Worm (Caenorhabditis elegans): ENCODE measurements around the gene flp-5.

Gene flp-5

ce11 chrX:8495005-8495404, 33.0 kb upstream of the flp-5 start, which contains the start of gene T01B10.5:
Gene T01B10.5 (plus strand): TSS chrX:8495305.
- TF ChIP-seq ceh-36 (tag; optimal IDR thresholded peaks at IDR 0.05) (no peak), sea-1 (GFP tag; conservative IDR thresholded peaks at IDR 0.05) (no peak), ets-7 (tag; optimal IDR thresholded peaks at IDR 0.05) (no peak), ceh-13 (GFP tag; optimal IDR thresholded peaks at IDR 0.05) (no peak), hmg-4 (GFP tag; optimal IDR thresholded peaks at IDR 0.05) (no peak), B0310.2 (tag; optimal IDR thresholded peaks at IDR 0.05) (no peak), pes-1 (GFP tag; IDR thresholded peaks at IDR 0.05) (no peak), ama-1 (optimal IDR thresholded peaks at IDR 0.05) (no peak), scrt-1 (GFP tag; IDR thresholded peaks at IDR 0.05) (no peak), flt-1 (GFP tag; IDR thresholded peaks at IDR 0.05) (no peak), aly-1 (tag; optimal IDR thresholded peaks at IDR 0.05) (no peak), tra-4 (tag; optimal IDR thresholded peaks at IDR 0.05) (no peak), hmbx-1 (tag; optimal IDR thresholded peaks at IDR 0.05) (no peak)

- no peak for TF ChIP-seq aly-1 (tag; optimal IDR thresholded peaks at IDR 0.05)
- no peak for TF ChIP-seq ceh-36 (tag; optimal IDR thresholded peaks at IDR 0.05)
- TF ChIP-seq tbx-37 (GFP tag; conservative IDR thresholded peaks at IDR 0.05) = no peak
- TF ChIP-seq pes-1 (GFP tag; IDR thresholded peaks at IDR 0.05) = no peak
- TF ChIP-seq sea-1 (GFP tag; conservative IDR thresholded peaks at IDR 0.05) = no peak
- TF ChIP-seq B0310.2 (tag; optimal IDR thresholded peaks at IDR 0.05) = no peak
Observed at ce11 chrX:8499721-8500120, 28.3 kb upstream of the flp-5 start, which contains the start of gene grd-14. Gene grd-14 (plus strand): TSS chrX:8500021.

DNA sequence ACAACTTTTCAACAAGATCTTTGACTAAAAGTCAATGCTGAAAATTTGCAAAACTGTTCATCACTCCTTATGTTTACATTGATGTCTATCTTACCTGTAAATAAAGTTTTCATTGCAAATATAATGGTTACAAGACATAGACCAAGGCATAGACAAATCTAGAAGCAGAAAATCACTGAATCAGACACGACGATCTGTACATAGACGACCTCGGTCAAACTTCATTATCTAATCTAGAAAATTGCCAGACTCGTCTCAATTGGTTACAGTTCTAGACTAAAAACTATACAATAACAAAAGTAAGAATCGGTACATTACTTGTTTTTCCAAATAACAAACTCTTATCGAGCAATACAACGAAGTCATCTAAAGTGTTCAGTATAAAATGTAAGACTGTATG, 27.1 kb upstream of the flp-5 start, which contains the start of gene grd-4:
TSS of gene grd-4 (plus strand) at position 301 of the 400 bp plus-strand sequence.
- TF ChIP-seq ama-1 (optimal IDR thresholded peaks at IDR 0.05) (no peak), hmbx-1 (tag; optimal IDR thresholded peaks at IDR 0.05) (no peak), hmg-4 (GFP tag; optimal IDR thresholded peaks at IDR 0.05) (no peak), ceh-36 (tag; optimal IDR thresholded peaks at IDR 0.05) (no peak)

DNA sequence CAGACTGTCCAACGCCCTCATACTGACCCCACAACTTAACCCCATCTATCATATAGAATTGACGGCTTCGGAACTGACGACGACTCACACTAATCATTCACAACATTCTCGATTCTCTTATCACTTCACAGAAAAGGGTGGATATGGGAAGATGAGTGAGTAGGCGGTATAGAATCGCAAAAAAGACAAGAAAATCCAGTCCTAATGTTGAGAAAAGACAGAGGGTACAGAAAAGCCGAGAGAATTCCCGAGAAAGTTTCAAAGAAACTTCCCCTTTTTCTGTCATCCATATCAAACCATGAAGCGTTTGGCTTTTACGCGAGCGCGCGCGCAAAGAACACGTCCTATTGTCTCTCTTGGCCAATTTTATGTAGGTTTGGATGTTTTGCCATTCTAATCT, 23.8 kb upstream of the flp-5 start:
- TF ChIP-seq scrt-1 (GFP tag; IDR thresholded peaks at IDR 0.05) (no peak), hmg-4 (GFP tag; optimal IDR thresholded peaks at IDR 0.05) (no peak), ama-1 (optimal IDR thresholded peaks at IDR 0.05) (no peak), tbx-11 (GFP tag; IDR thresholded peaks at IDR 0.05) (no peak), flt-1 (GFP tag; IDR thresholded peaks at IDR 0.05) (no peak), ceh-36 (tag; optimal IDR thresholded peaks at IDR 0.05) (no peak), sea-1 (GFP tag; conservative IDR thresholded peaks at IDR 0.05) (no peak), tra-4 (tag; optimal IDR thresholded peaks at IDR 0.05) (no peak), ets-7 (tag; optimal IDR thresholded peaks at IDR 0.05) (no peak), ceh-13 (GFP tag; optimal IDR thresholded peaks at IDR 0.05) (no peak), hnd-1 (tag; optimal IDR thresholded peaks at IDR 0.05) (no peak), pes-1 (GFP tag; IDR thresholded peaks at IDR 0.05) (no peak), F13C5.2 (tag; optimal IDR thresholded peaks at IDR 0.05) (no peak), hmbx-1 (tag; optimal IDR thresholded peaks at IDR 0.05) (no peak), aly-1 (tag; optimal IDR thresholded peaks at IDR 0.05) (no peak), B0310.2 (tag; optimal IDR thresholded peaks at IDR 0.05) (no peak)

DNA sequence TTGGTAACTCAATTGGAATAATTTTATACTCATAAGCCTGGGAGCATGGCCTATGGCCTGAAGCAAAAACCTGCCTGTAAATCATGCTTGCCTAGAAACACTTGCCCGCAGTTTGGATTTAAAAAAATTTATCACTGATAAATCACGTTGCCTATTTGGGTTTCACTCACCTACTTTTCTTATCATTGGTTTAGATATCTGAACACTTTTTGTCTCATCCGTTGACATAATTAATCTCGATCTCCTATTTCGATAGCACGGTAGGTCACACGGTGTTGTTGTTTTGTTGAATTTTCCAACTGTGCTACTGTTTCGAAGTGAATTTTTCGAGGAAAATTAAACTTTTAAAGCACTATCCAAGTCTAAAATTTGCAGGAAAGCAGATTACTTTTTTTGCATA, 21.0 kb upstream of the flp-5 start:
- TF ChIP-seq F13C5.2 (tag; optimal IDR thresholded peaks at IDR 0.05) (no peak), tbx-11 (GFP tag; IDR thresholded peaks at IDR 0.05) (no peak), aly-1 (tag; optimal IDR thresholded peaks at IDR 0.05) (no peak), scrt-1 (GFP tag; IDR thresholded peaks at IDR 0.05) (no peak), hmbx-1 (tag; optimal IDR thresholded peaks at IDR 0.05) (no peak), B0310.2 (tag; optimal IDR thresholded peaks at IDR 0.05) (no peak), flt-1 (GFP tag; IDR thresholded peaks at IDR 0.05) (no peak), ets-7 (tag; optimal IDR thresholded peaks at IDR 0.05) (no peak), hmg-4 (GFP tag; optimal IDR thresholded peaks at IDR 0.05) (no peak), tbx-37 (GFP tag; conservative IDR thresholded peaks at IDR 0.05) (no peak), ceh-36 (tag; optimal IDR thresholded peaks at IDR 0.05) (no peak), ceh-13 (GFP tag; optimal IDR thresholded peaks at IDR 0.05) (no peak), ama-1 (optimal IDR thresholded peaks at IDR 0.05) (no peak), tra-4 (tag; optimal IDR thresholded peaks at IDR 0.05) (no peak), sea-1 (GFP tag; conservative IDR thresholded peaks at IDR 0.05) (no peak), hnd-1 (tag; optimal IDR thresholded peaks at IDR 0.05) (no peak), pes-1 (GFP tag; IDR thresholded peaks at IDR 0.05) (no peak)

DNA sequence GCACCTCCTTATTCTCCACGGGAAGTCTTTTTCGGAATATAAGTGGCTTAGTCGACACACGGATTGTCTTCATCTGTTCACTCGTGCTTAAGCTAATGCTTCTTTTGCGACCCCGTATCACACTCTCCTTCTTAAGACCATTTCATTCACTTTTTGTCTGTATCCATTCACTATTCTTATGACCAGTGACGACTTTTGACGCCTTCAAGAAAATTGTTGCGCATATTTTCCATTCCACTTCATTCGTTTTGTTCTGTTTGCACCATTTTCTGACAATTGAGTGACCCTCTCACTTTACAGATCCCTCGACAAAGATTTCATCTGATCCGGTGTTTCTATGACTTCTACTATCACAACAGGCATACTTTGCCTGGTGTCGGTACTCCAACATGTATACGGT, 20.5 kb upstream of the flp-5 start, which contains the start of gene H03E18.1:
TSS of gene H03E18.1 (plus strand) at position 301 of the 400 bp plus-strand sequence.
- TF ChIP-seq ama-1 (optimal IDR thresholded peaks at IDR 0.05) (no peak), B0310.2 (tag; optimal IDR thresholded peaks at IDR 0.05) (no peak), hmbx-1 (tag; optimal IDR thresholded peaks at IDR 0.05) (no peak), ceh-13 (GFP tag; optimal IDR thresholded peaks at IDR 0.05) (no peak), hmg-4 (GFP tag; optimal IDR thresholded peaks at IDR 0.05) (no peak), F13C5.2 (tag; optimal IDR thresholded peaks at IDR 0.05) (no peak), flt-1 (GFP tag; IDR thresholded peaks at IDR 0.05) (no peak), ets-7 (tag; optimal IDR thresholded peaks at IDR 0.05) (no peak), tbx-11 (GFP tag; IDR thresholded peaks at IDR 0.05) (no peak), scrt-1 (GFP tag; IDR thresholded peaks at IDR 0.05) (no peak), aly-1 (tag; optimal IDR thresholded peaks at IDR 0.05) (no peak), hnd-1 (tag; optimal IDR thresholded peaks at IDR 0.05) (no peak), pes-1 (GFP tag; IDR thresholded peaks at IDR 0.05) (no peak)

- TF ChIP-seq pes-1 (GFP tag; IDR thresholded peaks at IDR 0.05) (no peak), ama-1 (optimal IDR thresholded peaks at IDR 0.05) (no peak), F13C5.2 (tag; optimal IDR thresholded peaks at IDR 0.05) (no peak), hmg-4 (GFP tag; optimal IDR thresholded peaks at IDR 0.05) (no peak)
Observed at ce11 chrX:8509088-8509487, 19.0 kb upstream of the flp-5 start.

- TF ChIP-seq tbx-37 (GFP tag; conservative IDR thresholded peaks at IDR 0.05) = no peak
- TF ChIP-seq hmbx-1 (tag; optimal IDR thresholded peaks at IDR 0.05) = no peak
- no peak for TF ChIP-seq sea-1 (GFP tag; conservative IDR thresholded peaks at IDR 0.05)
- TF ChIP-seq B0310.2 (tag; optimal IDR thresholded peaks at IDR 0.05) = no peak
- TF ChIP-seq aly-1 (tag; optimal IDR thresholded peaks at IDR 0.05) = no peak
- TF ChIP-seq hmg-4 (GFP tag; optimal IDR thresholded peaks at IDR 0.05) = no peak
- TF ChIP-seq ama-1 (optimal IDR thresholded peaks at IDR 0.05) = no peak
- TF ChIP-seq scrt-1 (GFP tag; IDR thresholded peaks at IDR 0.05) = no peak
- TF ChIP-seq ceh-13 (GFP tag; optimal IDR thresholded peaks at IDR 0.05) = no peak
- no peak for TF ChIP-seq tbx-11 (GFP tag; IDR thresholded peaks at IDR 0.05)
- no peak for TF ChIP-seq ets-7 (tag; optimal IDR thresholded peaks at IDR 0.05)
- no peak for TF ChIP-seq ceh-36 (tag; optimal IDR thresholded peaks at IDR 0.05)
- TF ChIP-seq hnd-1 (tag; optimal IDR thresholded peaks at IDR 0.05) = no peak
- no peak for TF ChIP-seq tra-4 (tag; optimal IDR thresholded peaks at IDR 0.05)
- no peak for TF ChIP-seq pes-1 (GFP tag; IDR thresholded peaks at IDR 0.05)
- TF ChIP-seq F13C5.2 (tag; optimal IDR thresholded peaks at IDR 0.05) = no peak
- TF ChIP-seq flt-1 (GFP tag; IDR thresholded peaks at IDR 0.05) = no peak
Observed at ce11 chrX:8520402-8520801, 7.6 kb upstream of the flp-5 start, which contains the start of gene H03E18.2. Gene H03E18.2 (minus strand): TSS chrX:8520502.

All from whole organism, early embryonic.